Fruit fly (Drosophila melanogaster) ovary, adult (tissue): Measurements from ENCODE around the gene NELF-B.
A peak's percentile ranks its signal among the peaks of the same experiment; 100 is the strongest.

ENCODE experiments used
- CG17801 ChIP-seq: fragments of 200-800 bp; optimal IDR thresholded peaks from 2 replicates; lab custom pipeline; 2019; ENCODE audit warnings: missing biosample characterization, mild to moderate bottlenecking, missing genetic modification characterization, moderate library complexity; ENCODE audit not compliant: partially characterized antibody

The NELF-B gene

DNA sequence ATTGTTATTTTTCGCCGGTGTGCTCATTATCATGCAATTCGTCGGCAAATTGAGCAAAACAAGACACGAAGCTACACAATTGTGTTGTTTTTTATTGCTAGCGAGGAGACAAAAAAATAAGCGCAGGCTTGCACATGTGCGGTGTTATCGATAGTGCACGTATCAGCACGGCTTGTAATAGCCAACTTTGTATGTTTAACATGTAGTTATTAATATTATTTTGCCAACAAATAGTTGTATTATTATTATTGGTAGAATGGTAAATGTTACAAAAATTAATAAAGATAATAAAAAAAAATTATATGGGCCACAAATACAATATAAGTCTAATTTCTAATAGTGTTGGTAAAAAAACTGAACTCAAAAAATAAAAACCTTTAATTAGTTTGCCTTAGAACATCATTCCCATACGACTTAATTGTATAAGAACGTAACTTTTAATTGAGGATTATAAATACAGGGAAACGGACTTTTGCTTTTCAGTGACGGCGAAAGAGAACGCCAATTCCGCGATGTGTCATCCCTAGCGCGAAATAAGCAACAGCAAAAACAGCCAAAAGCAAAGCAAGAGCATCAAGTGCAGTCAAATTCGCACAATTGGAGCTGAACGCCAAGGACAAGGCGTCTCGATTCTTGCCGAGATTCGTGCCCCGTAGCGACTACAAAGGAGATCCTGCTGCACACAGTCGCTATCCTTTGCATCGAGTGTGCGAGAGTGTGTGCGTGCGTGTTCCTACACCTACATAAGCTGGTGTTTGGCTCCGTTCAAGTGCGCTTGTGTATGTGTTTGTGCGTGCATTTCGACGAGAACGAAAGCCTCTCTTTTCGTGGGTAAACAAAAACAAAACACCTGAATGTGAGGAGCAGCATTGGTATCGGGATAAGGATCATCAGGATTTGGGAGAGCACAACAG, at the start of gene NELF-B, which contains the start of gene CG12155:
Gene NELF-B (minus strand): TSS at position 111 of the 914 bp plus-strand sequence.
Gene CG12155 (plus strand): TSS at position 505 of the 914 bp plus-strand sequence.
- TF ChIP-seq CG17801, result no peak

DNA sequence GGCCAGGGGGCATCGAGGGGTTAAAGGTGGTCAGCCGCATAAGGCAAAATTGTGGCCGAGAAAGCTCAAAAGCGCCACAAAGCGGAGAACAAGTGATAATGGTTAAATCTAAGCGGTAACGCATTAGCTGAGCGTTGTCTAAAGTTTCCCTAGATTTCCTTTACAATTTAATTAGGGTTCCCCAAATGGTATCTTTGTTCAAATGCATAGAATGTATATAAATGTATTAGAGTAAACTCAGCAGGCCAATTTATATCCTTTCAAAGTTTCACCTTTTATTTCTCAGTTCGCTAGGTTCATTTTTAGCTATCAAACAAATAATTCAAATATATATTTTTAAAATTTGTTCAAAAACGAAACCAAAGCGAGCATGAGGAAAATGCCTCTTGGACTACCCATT, 49.7 kb upstream of the NELF-B start, which contains the start of gene CG32718:
Gene CG32718 (plus strand): TSS at position 301 of the 400 bp plus-strand sequence.
- no peak for TF ChIP-seq CG17801

DNA sequence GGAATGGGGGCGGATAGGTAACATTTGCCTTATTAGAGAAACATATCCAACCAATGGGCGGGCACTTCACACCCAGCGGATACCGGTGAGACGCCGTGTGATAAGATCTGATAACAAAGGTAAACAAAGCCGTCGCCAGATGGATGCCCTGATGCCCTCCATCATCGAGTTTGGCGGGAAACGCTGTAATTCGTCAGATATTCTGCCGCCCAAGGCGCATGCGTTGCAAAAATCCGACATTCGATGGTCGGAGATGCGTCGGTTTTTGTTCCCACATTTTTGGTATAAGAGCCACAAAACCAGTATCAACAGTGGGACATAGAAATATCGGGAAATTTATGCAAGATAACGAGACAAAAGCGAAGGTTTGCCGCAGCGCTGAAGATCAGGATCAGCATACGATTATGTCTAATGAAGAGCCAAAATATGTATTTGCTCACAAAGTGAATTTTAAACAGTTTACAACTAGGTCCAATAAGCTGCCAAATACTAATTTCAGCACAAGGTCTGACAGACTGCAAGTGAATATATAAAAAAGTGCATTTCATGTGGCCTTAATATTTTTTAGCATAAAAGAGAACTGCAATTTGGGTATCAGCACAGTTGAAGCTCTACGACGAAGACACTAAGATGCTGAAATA, 40.1 kb upstream of the NELF-B start, which contains the start of gene CG34338:
Gene CG34338 (plus strand): TSS at position 591 of the 641 bp plus-strand sequence.
- no peak for TF ChIP-seq CG17801

DNA sequence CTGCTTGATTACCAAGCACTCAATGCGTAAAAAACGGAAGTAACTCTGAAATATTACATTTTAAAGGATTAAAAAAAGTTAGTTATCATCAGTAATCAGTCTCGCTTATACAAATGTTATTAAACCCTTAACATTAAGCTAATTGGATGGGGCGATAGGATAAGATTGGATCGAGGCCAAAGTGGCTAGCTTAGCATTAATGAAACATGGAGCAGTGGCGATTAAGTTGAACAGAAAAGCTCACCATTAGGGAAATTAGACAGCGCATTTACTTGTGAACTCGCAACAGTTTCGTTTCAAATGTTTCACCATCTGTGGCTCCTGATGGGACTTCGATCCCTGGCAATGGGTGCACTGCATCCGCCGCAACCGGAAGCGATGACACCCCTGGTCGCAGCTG, 36.5 kb upstream of the NELF-B start, which contains the start of gene Ir7a:
Gene Ir7a (plus strand): TSS at position 301 of the 400 bp plus-strand sequence.
- no peak for TF ChIP-seq CG17801

DNA sequence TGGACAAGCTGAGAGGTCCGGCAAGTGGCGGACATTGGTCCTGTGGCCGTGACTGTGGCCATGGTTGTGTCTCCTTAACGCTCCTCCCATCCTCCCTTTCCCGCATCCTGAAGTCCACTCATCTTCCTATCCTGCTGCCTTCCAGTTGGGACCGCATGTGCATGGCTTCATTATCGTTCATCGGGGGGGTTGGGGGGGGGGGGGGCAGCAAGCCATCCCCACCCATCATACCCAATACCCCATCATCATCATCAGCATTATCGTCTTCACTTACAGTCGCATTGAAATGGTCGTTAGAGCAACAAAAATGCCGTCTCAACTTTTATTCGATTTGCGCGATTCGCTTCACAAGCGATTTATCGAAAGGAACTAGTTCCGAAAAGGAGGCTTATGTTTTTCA, 18.2 kb upstream of the NELF-B start:
- TF ChIP-seq CG17801, result no peak

DNA sequence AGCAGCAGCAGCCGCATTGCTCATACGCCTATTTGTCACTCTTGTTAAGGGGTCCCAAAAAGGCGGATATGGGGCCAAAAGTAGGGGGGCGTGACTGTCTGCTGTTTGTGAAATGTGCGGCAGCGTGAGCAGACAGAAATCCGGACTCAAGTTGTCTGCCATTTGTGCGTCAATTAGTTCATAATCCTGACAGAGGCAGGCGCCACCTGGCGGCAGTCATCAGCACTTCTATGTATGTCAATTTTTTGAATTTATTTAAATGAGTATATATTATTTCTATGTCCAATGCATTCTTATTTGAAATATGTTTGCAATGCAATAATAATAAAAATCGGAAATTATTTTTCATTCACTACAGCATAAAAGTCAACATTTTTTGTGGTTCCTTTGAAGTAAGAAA, 15.9 kb upstream of the NELF-B start:
- TF ChIP-seq CG17801, result no peak

DNA sequence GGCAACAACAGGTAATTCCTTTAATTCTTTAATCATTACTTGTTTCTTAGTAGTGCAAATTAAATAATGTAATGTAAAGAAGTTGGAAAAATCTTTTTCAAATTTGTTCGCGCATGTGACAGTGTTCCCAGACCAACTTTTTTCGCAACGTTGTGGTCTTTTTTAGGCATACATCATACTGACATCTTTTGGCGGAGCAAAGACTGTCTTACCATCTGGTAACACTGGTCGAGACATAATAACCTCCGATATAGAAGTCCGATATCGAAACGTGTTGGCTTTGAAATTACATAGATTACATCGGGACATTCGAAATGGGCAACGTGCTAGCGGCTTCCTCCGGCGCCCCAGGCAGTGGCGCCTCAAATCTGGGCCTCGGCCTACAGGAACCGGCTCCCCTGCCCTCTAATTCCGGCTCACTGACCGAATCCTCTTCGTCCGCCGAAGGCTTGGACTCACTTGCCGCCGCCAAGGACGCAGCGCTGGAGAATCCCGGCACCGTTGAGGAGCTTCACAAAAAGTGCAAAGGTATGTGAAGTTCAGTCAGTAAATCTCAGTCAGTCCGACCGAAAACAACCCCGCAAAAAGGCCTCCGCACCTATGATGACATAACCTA, 9.1 kb upstream of the NELF-B start:
- no peak for TF ChIP-seq CG17801

DNA sequence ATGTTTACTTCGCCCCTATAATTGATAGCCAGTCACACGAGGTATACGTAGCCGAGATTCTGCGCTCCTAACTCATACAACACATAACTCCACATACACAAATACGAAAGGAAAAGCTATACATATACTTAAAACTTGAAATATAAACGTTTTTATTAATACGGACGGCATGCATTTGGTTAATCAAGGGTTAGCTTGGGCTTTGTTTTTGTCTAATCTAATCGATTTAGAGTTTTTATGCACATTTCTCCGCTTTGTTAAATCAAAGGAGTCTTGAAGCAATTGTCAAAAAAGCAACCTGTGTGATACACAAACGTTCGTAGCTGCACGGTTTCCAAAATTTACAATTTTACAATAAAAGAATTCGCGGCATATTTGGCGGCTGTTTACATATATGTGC, 8.4 kb upstream of the NELF-B start, which contains the start of gene Tom40:
Gene Tom40 (plus strand): TSS at position 301 of the 400 bp plus-strand sequence.
- no peak for TF ChIP-seq CG17801

DNA sequence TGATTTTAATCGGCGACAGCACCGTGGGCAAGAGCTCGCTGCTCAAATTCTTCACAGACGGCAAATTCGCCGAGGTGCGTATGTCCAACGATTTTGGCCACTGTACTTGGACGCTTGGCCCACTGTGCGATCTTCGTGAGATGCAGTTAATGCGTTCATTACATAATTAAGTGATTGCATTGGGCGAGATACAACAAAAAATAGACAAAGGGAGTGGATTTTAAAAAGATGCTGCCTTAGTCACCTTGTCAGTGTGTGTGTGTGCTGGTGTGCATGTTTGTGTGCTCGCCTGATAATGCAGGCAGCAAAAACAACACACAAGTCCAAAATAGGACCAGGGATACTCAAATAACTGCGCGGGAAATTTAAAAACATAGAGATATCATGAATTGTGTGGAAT, 7.1 kb upstream of the NELF-B start:
- TF ChIP-seq CG17801, result no peak

DNA sequence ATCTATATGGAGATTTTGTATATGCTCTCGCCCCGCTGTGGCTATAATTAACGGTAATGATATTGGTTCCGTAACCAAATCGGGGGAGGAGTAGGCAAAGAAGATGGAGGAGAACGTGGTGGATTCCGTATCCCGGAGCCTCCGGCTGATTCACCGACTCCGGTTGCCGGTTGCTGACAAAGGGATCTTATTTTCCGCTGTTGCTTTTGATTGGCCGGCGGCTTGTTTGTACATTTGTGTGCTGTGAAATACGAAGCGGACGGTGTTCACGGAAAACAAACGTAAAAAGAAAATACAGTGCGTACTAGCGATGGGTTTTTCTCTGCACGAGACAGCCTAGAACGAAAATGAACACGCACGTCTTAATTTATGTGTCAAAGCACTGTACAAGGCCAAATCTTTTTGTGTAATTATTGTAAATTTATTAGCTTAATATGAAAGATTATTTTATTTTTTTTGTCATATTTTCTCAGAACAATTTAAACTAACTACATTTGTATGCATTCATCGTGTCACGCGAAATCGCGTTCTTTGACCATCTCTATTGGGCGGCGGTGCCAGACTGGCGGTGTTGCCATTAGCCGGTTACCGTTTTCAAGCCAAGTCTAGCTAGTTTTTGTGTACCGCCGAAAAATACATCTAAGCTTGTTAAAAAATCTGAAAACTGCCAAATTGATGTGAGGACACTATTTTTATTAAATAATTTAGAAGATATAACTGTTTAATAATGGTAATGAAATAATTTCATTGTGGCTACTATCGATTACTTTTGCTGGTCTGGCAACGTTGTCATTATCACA, 6.2 kb upstream of the NELF-B start, which contains the start of the genes Pdp and Rab39:
Gene Pdp (minus strand): TSS at position 521 of the 800 bp plus-strand sequence.
Gene Rab39 (plus strand): TSS at position 793 of the 800 bp plus-strand sequence.
- TF ChIP-seq CG17801, result peak; percentile 89

DNA sequence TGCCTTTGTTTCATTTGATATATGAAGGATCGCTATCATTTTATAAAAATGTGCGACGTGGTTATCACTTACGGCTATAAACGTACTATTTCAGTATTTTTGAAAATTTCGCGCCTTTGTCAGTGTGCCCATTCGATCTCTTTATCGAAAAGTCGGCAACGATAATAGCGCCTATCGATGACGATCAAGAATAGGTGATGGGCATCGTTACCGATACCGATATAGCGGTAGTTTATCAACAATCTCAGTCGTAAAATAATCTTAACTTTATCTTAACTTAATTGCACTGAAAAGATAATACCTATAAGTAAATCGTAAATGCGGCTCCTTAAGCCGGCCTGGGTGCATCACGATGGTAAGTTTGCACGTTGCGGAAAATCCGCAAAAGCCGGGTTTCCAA, 6.3 kb downstream of the NELF-B start, which contains the start of gene Hira:
Gene Hira (plus strand): TSS at position 215 of the 400 bp plus-strand sequence.
- TF ChIP-seq CG17801, result peak; percentile 62

DNA sequence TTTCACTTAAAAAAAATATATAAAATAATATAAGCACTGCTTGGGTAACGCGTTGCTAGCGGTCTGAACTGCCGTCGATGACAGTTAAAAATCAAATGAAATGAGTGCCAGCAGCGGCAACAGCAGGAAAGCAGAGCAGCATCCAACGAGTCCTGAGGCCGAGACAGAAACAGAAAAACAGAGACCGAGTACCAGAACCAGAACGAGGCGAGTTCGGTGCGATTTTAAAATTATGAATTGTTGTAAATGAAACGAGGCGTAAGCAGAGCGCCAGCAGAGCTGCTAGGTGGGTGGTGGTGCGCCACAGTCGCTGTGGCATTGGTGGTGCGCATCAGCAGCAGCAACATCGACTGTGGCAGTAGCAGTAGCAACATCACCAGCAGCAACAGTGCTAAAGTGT, 10.3 kb downstream of the NELF-B start, which contains the start of gene CG15478:
Gene CG15478 (minus strand): TSS at position 101 of the 400 bp plus-strand sequence.
- no peak for TF ChIP-seq CG17801

DNA sequence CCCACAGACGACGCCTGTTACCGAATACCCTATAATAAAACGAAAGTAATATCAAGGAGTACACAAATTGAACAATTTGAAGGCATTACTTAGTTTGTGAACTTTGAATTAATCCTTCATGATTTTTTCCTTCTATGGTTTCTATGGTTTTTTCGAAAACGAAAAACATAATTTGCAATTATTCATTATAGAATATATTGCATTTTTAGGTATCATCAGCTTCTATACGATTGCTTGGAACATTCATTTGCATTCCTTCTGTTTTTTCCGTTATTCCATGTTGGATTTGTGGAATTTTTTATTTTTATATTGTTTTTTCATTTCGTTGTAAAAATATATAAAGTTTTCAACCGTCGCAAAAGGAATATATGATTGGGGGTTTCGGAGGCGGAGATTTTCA, 12.7 kb downstream of the NELF-B start:
- TF ChIP-seq CG17801, result no peak

DNA sequence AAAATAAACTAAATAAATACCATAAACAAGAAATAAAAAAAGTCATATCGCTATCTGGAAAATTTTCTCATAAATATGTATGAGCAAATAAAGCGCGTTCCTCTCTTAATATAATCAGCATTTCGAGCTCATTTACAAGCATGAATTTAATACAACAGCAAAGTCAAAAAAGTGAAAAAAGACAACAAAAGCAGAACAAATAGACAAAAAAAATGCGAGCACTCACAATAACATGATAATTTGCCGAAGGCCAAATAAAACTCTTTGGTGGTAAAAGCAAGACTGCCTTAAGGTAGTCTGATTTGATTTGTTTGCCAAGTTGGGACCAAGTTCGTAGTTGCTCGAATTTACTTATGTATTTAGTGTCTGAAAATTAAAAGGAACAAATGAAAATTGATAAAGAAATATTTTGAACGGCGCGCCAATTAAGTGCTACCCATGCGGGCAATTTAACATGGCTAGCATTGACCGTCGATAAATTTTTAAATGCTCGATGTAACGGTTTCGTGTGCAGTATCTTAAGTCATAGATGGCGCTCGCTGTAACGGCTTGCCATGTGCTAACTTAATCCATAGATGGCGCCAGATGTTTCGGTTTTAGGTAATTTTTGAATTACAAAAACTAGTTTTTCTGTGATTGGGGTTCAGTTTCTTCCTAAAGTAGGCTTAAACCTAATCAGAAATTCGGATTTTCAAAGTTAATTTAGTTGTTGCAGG, 17.6 kb downstream of the NELF-B start:
- TF ChIP-seq CG17801, result peak; percentile 74
